Worm (Caenorhabditis elegans) whole organism, L4 larva: ENCODE data around the gene nhr-286.

Experiments
- duxl-1 ChIP-seq: sonication (generic microtip); optimal IDR thresholded peaks from 2 replicates; lab custom pipeline; 2016; ENCODE audit warnings: mild to moderate bottlenecking, missing genetic modification characterization, moderate library complexity, missing compliant biosample characterization; ENCODE audit not compliant: poor library complexity
- php-3 ChIP-seq: fragments of 200-800 bp; sonication (Bioruptor generic); IDR thresholded peaks from 2 replicates; pipeline ENCODE4 v1.3.6; 2022; ENCODE audit warnings: missing genetic modification reagents, missing genetic modification characterization, missing compliant biosample characterization
- unc-130 ChIP-seq: sonication (generic microtip); optimal IDR thresholded peaks from 2 replicates; lab custom pipeline; 2016; ENCODE audit warnings: missing genetic modification reagents, missing genetic modification characterization, missing compliant biosample characterization
- unc-62 ChIP-seq, 3 experiments: fragments of 150-350 bp in 1 of 3; sonication (generic microtip); optimal IDR thresholded peaks in 2 of 3; peaks in 1 of 3; 1 replicate in 1 of 3; 2 replicates in 2 of 3; lab custom pipeline; 2014 to 2017; ENCODE audit warnings: missing biosample characterization in 3 of 3, missing genetic modification characterization in 3 of 3, missing genetic modification reagents in 3 of 3, missing genotype in 1 of 3

ce11 chrV:7129460-7129859, 38.0 kb upstream of the nhr-286 start, which contains the start of gene T01C4.8:
- TF ChIP-seq unc-62 (GFP tag; optimal IDR thresholded peaks at IDR 0.05 in 1 of 2; lab: Kevin White, UChicago) (no peak), unc-62 (tag; optimal IDR thresholded peaks at IDR 0.05; lab: Kevin White, UChicago) (no peak), duxl-1 (tag; lab: Kevin White, UChicago) (no peak), unc-130 (GFP tag; lab: Kevin White, UChicago) (no peak), php-3 (no peak)
